Worm (Caenorhabditis elegans) whole organism, L4/young adult: ENCODE results near the gene C46C11.3.

Experiments
- W03F9.2 ChIP-seq: fragments of 150-350 bp; optimal IDR thresholded peaks from 2 replicates; lab custom pipeline; 2014; ENCODE audit warnings: missing biosample characterization, missing genetic modification characterization
- dao-5 ChIP-seq: sonication (generic microtip); optimal IDR thresholded peaks from 2 replicates; lab custom pipeline; 2016; ENCODE audit warnings: missing genotype, missing genetic modification characterization, moderate library complexity, missing compliant biosample characterization
- him-1 ChIP-seq: sonication (generic microtip); optimal IDR thresholded peaks from 2 replicates; lab custom pipeline; 2016; ENCODE audit warnings: missing genotype, missing genetic modification reagents, missing genetic modification characterization, missing compliant biosample characterization

The C46C11.3 gene

ce11 chrX:4635643-4636042 lies 13.5 kb downstream of the C46C11.3 start:
- no peak for TF ChIP-seq W03F9.2 (tag; lab: Kevin White, UChicago)
- no peak for TF ChIP-seq dao-5 (tag; lab: Kevin White, UChicago)
- TF ChIP-seq him-1 (tag; lab: Kevin White, UChicago), result no peak

ce11 chrX:4636143-4636542 lies 14.0 kb downstream of the C46C11.3 start:
- no peak for TF ChIP-seq W03F9.2 (tag; lab: Kevin White, UChicago)
- TF ChIP-seq dao-5 (tag; lab: Kevin White, UChicago), result no peak
- TF ChIP-seq him-1 (tag; lab: Kevin White, UChicago), result no peak

ce11 chrX:4636821-4637220 lies 14.7 kb downstream of the C46C11.3 start, which contains the start of gene hosl-1:
Gene hosl-1, plus strand, starts transcription at chrX:4637121.
- TF ChIP-seq W03F9.2 (tag; lab: Kevin White, UChicago) (no peak), him-1 (tag; lab: Kevin White, UChicago) (no peak), dao-5 (tag; lab: Kevin White, UChicago) (no peak)

- TF ChIP-seq him-1 (tag; lab: Kevin White, UChicago), result no peak
- TF ChIP-seq W03F9.2 (tag; lab: Kevin White, UChicago), result no peak
- no peak for TF ChIP-seq dao-5 (tag; lab: Kevin White, UChicago)
Measured at ce11 chrX:4647104-4647503, 25.0 kb downstream of the C46C11.3 start, which contains the start of gene C46C11.4. Gene C46C11.4, minus strand, starts transcription at chrX:4647204.

- TF ChIP-seq him-1 (tag; lab: Kevin White, UChicago) (no peak), dao-5 (tag; lab: Kevin White, UChicago) (no peak), W03F9.2 (tag; lab: Kevin White, UChicago) (no peak)
Measured at ce11 chrX:4649097-4649496, 27.0 kb downstream of the C46C11.3 start, which contains the start of gene ent-5. Gene ent-5, minus strand, starts transcription at chrX:4649197.

- TF ChIP-seq dao-5 (tag; lab: Kevin White, UChicago) (no peak), W03F9.2 (tag; lab: Kevin White, UChicago) (no peak), him-1 (tag; lab: Kevin White, UChicago) (no peak)
Measured at ce11 chrX:4651428-4651827, 29.3 kb downstream of the C46C11.3 start.

ce11 chrX:4652950-4653349 lies 30.8 kb downstream of the C46C11.3 start:
- TF ChIP-seq W03F9.2 (tag; lab: Kevin White, UChicago) (no peak), dao-5 (tag; lab: Kevin White, UChicago) (no peak), him-1 (tag; lab: Kevin White, UChicago) (no peak)

ce11 chrX:4654057-4654456 lies 31.9 kb downstream of the C46C11.3 start, which contains the start of gene ceh-1:
Gene ceh-1, minus strand, starts transcription at chrX:4654157.
- TF ChIP-seq dao-5 (tag; lab: Kevin White, UChicago) (no peak), him-1 (tag; lab: Kevin White, UChicago) (no peak), W03F9.2 (tag; lab: Kevin White, UChicago) (no peak)

ce11 chrX:4657577-4657976 lies 35.5 kb downstream of the C46C11.3 start:
- no peak for TF ChIP-seq him-1 (tag; lab: Kevin White, UChicago)
- no peak for TF ChIP-seq W03F9.2 (tag; lab: Kevin White, UChicago)
- no peak for TF ChIP-seq dao-5 (tag; lab: Kevin White, UChicago)

ce11 chrX:4658303-4658702 lies 36.2 kb downstream of the C46C11.3 start:
- TF ChIP-seq dao-5 (tag; lab: Kevin White, UChicago) (no peak), W03F9.2 (tag; lab: Kevin White, UChicago) (no peak), him-1 (tag; lab: Kevin White, UChicago) (no peak)

- TF ChIP-seq dao-5 (tag; lab: Kevin White, UChicago), result no peak
- no peak for TF ChIP-seq W03F9.2 (tag; lab: Kevin White, UChicago)
- TF ChIP-seq him-1 (tag; lab: Kevin White, UChicago), result no peak
Measured at ce11 chrX:4658706-4659105, 36.6 kb downstream of the C46C11.3 start.

- TF ChIP-seq W03F9.2 (tag; lab: Kevin White, UChicago) (no peak), him-1 (tag; lab: Kevin White, UChicago) (no peak), dao-5 (tag; lab: Kevin White, UChicago) (no peak)
Measured at ce11 chrX:4660268-4660880, 38.2 kb downstream of the C46C11.3 start, which contains the start of gene nhr-45. Gene nhr-45, minus strand, starts transcription at chrX:4660318.

ce11 chrX:4662293-4662825 lies 40.2 kb downstream of the C46C11.3 start:
- no peak for TF ChIP-seq him-1 (tag; lab: Kevin White, UChicago)
- no peak for TF ChIP-seq dao-5 (tag; lab: Kevin White, UChicago)
- no peak for TF ChIP-seq W03F9.2 (tag; lab: Kevin White, UChicago)
